Worm (Caenorhabditis elegans) whole organism, late embryonic: ENCODE data around the gene srlf-2.

ENCODE experiments used
- C38D4.7 ChIP-seq: fragments of 200-800 bp; sonication (Bioruptor generic); optimal IDR thresholded peaks from 2 replicates; lab custom pipeline; 2018; ENCODE audit warnings: mild to moderate bottlenecking, missing genetic modification characterization, moderate library complexity, missing compliant biosample characterization
- K09A11.1 ChIP-seq: sonication (generic microtip); optimal IDR thresholded peaks from 2 replicates; lab custom pipeline; 2017; ENCODE audit warnings: antibody characterized with exemption, mild to moderate bottlenecking, missing genetic modification characterization, missing compliant biosample characterization; ENCODE audit not compliant: insufficient read depth
- ceh-22 ChIP-seq: sonication (generic microtip); optimal IDR thresholded peaks from 2 replicates; lab custom pipeline; 2017; ENCODE audit warnings: missing biosample characterization, missing genetic modification characterization
- ceh-45 ChIP-seq: fragments of 200-800 bp; sonication (Bioruptor generic); IDR thresholded peaks from 2 replicates; pipeline ENCODE4 v1.3.6; 2022; ENCODE audit warnings: missing genetic modification reagents, missing genetic modification characterization, missing compliant biosample characterization
- ceh-48 ChIP-seq: sonication (generic microtip); optimal IDR thresholded peaks from 2 replicates; lab custom pipeline; 2016; ENCODE audit warnings: missing genetic modification characterization, inconsistent platforms, missing compliant biosample characterization
- ceh-6 ChIP-seq: fragments of 200-800 bp; sonication (Bioruptor generic); optimal IDR thresholded peaks from 2 replicates; lab custom pipeline; 2018; ENCODE audit warnings: mild to moderate bottlenecking, missing genetic modification characterization, missing compliant biosample characterization
- dve-1 ChIP-seq: sonication (generic microtip); optimal IDR thresholded peaks from 2 replicates; lab custom pipeline; 2017; ENCODE audit warnings: antibody characterized with exemption, mild to moderate bottlenecking, missing genetic modification characterization, missing compliant biosample characterization
- elt-2 ChIP-seq: sonication (generic microtip); optimal IDR thresholded peaks from 2 replicates; lab custom pipeline; 2016; ENCODE audit warnings: missing genetic modification reagents, missing genetic modification characterization, missing compliant biosample characterization
- elt-4 ChIP-seq: sonication (generic microtip); optimal IDR thresholded peaks from 2 replicates; lab custom pipeline; 2016; ENCODE audit warnings: missing genetic modification characterization, missing compliant biosample characterization
- eyg-1 ChIP-seq: sonication (generic microtip); optimal IDR thresholded peaks from 2 replicates; lab custom pipeline; 2016; ENCODE audit warnings: missing genotype, missing genetic modification characterization, missing compliant biosample characterization
- fax-1 ChIP-seq: sonication (generic microtip); optimal IDR thresholded peaks from 2 replicates; lab custom pipeline; 2016; ENCODE audit warnings: missing genotype, missing genetic modification characterization, missing compliant biosample characterization
- hlh-13 ChIP-seq: fragments of 200-800 bp; sonication (Bioruptor generic); optimal IDR thresholded peaks from 2 replicates; lab custom pipeline; 2018; ENCODE audit warnings: mild to moderate bottlenecking, missing genetic modification characterization, missing compliant biosample characterization
- hlh-15 ChIP-seq: sonication (generic microtip); optimal IDR thresholded peaks from 2 replicates; lab custom pipeline; 2016; ENCODE audit warnings: missing genetic modification characterization, missing compliant biosample characterization
- hlh-30 ChIP-seq: sonication (generic microtip); optimal IDR thresholded peaks from 2 replicates; lab custom pipeline; 2017; ENCODE audit warnings: antibody characterized with exemption, missing genetic modification characterization, missing compliant biosample characterization; ENCODE audit not compliant: insufficient read depth
- hlh-8 ChIP-seq: sonication (generic microtip); optimal IDR thresholded peaks from 2 replicates; lab custom pipeline; 2016; ENCODE audit warnings: missing genotype, missing genetic modification characterization, missing compliant biosample characterization
- mec-3 ChIP-seq: sonication (generic microtip); optimal IDR thresholded peaks from 2 replicates; lab custom pipeline; 2016; ENCODE audit warnings: borderline replicate concordance, missing genetic modification characterization, missing compliant biosample characterization
- pat-9 ChIP-seq: fragments of 200-800 bp; sonication (Bioruptor generic); optimal IDR thresholded peaks from 2 replicates; lab custom pipeline; 2018; ENCODE audit warnings: mild to moderate bottlenecking, missing genetic modification characterization, moderate library complexity, missing compliant biosample characterization
- pax-1 ChIP-seq: fragments of 150-350 bp; optimal IDR thresholded peaks from 2 replicates; lab custom pipeline; 2014; ENCODE audit warnings: missing biosample characterization, missing genetic modification characterization
- pha-4 ChIP-seq: fragments of 150-350 bp; optimal IDR thresholded peaks from 2 replicates; lab custom pipeline; 2018; ENCODE audit warnings: missing biosample characterization, missing genetic modification reagents, missing genetic modification characterization
- pqm-1 ChIP-seq: sonication (generic microtip); optimal IDR thresholded peaks from 2 replicates; lab custom pipeline; 2016; ENCODE audit warnings: missing genetic modification characterization, missing compliant biosample characterization
- sox-2 ChIP-seq: fragments of 200-800 bp; sonication (Bioruptor generic); IDR thresholded peaks from 2 replicates; pipeline ENCODE4 v1.3.6; 2022; ENCODE audit warnings: missing genetic modification reagents, missing genetic modification characterization, missing compliant biosample characterization
- sox-4 ChIP-seq: sonication (generic microtip); optimal IDR thresholded peaks from 2 replicates; lab custom pipeline; 2017; ENCODE audit warnings: mild to moderate bottlenecking, missing genetic modification characterization, inconsistent platforms, missing compliant biosample characterization
- syd-9 ChIP-seq: sonication (generic microtip); optimal IDR thresholded peaks from 2 replicates; lab custom pipeline; 2016; ENCODE audit warnings: mild to moderate bottlenecking, missing genetic modification characterization, moderate library complexity, missing compliant biosample characterization
- tbx-2 ChIP-seq: sonication (generic microtip); optimal IDR thresholded peaks from 2 replicates; lab custom pipeline; 2016; ENCODE audit warnings: missing genetic modification characterization, missing compliant biosample characterization
- tbx-7 ChIP-seq: sonication (generic microtip); optimal IDR thresholded peaks from 2 replicates; lab custom pipeline; 2016; ENCODE audit warnings: missing genotype, missing genetic modification characterization, missing compliant biosample characterization
- unc-42 ChIP-seq: sonication (generic microtip); optimal IDR thresholded peaks from 2 replicates; lab custom pipeline; 2016; ENCODE audit warnings: missing genotype, missing genetic modification characterization, missing compliant biosample characterization
- unc-86 ChIP-seq: sonication (generic microtip); optimal IDR thresholded peaks from 2 replicates; lab custom pipeline; 2016; ENCODE audit warnings: missing genetic modification characterization, missing compliant biosample characterization
- zip-5 ChIP-seq: sonication (generic microtip); optimal IDR thresholded peaks from 2 replicates; lab custom pipeline; 2016; ENCODE audit warnings: missing genetic modification characterization, missing compliant biosample characterization
- ztf-16 ChIP-seq: sonication (generic microtip); optimal IDR thresholded peaks from 2 replicates; lab custom pipeline; 2017; ENCODE audit warnings: missing genetic modification characterization, missing compliant biosample characterization

srlf-2 gene

DNA sequence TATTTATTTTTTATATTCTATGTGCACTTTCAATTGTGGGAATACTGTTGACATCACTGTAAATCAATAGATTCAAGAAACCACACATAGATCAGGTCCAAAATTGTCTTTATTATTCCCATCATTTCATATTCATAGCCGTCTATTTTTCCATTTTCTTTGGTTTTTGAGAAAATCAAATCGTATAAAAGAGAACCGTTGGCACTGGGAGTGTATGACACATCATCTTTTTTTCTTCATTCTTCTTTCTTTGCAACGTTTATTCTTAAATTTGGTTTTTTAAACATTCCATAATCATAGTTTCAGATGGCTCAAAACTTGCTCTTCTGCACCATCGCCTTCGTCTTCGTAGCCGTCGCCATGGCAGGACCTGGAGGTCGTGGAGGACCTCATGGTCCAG lies at the start of gene srlf-2:
TSS of gene srlf-2 (plus strand) at position 301 of the 400 bp plus-strand sequence.
- TF ChIP-seq mec-3 (tag; lab: Kevin White, UChicago) (no peak), unc-86 (tag; lab: Kevin White, UChicago) (no peak), tbx-2 (tag; lab: Kevin White, UChicago) (no peak), pat-9 (tag; lab: Kevin White, UChicago) (no peak), eyg-1 (tag; lab: Kevin White, UChicago) (no peak), pha-4 (tag; lab: Kevin White, UChicago) (no peak), sox-4 (tag; lab: Kevin White, UChicago) (no peak), fax-1 (tag; lab: Kevin White, UChicago) (no peak), ceh-6 (GFP tag; lab: Kevin White, UChicago) (no peak), hlh-15 (tag; lab: Kevin White, UChicago) (no peak), ceh-45 (no peak), ztf-16 (tag; lab: Kevin White, UChicago) (no peak), zip-5 (tag; lab: Kevin White, UChicago) (no peak)

DNA sequence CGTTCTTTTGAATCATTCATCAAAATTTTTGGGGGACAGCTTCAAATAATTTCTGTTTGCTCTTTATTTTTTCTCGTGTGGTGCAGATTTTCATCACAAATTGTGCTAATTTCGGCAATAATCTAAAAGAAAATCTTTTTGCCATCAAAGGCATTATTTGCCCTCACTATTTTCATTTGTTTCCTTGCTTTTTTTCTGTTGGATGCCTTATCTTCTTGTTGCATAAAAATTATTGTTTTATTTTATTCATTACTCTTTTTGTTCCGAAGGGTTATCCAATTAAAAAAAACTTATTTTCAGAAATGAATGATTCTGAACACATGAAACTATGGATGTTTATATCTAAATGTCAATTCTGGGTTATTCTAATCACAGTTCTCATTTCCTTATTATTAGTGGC lies 43.1 kb upstream of the srlf-2 start, which contains the start of gene T01B11.1:
TSS of gene T01B11.1 (plus strand) at position 301 of the 400 bp plus-strand sequence.
- TF ChIP-seq hlh-8 (no peak), C38D4.7 (GFP tag; lab: Kevin White, UChicago) (no peak), mec-3 (tag; lab: Kevin White, UChicago) (no peak), elt-2 (tag; lab: Kevin White, UChicago) (no peak), dve-1 (tag; lab: Kevin White, UChicago) (no peak), ceh-48 (tag; lab: Kevin White, UChicago) (no peak), hlh-13 (GFP tag; lab: Kevin White, UChicago) (no peak), pax-1 (tag; lab: Kevin White, UChicago) (no peak), tbx-7 (tag; lab: Kevin White, UChicago) (no peak), elt-4 (tag; lab: Kevin White, UChicago) (no peak), fax-1 (tag; lab: Kevin White, UChicago) (no peak)

DNA sequence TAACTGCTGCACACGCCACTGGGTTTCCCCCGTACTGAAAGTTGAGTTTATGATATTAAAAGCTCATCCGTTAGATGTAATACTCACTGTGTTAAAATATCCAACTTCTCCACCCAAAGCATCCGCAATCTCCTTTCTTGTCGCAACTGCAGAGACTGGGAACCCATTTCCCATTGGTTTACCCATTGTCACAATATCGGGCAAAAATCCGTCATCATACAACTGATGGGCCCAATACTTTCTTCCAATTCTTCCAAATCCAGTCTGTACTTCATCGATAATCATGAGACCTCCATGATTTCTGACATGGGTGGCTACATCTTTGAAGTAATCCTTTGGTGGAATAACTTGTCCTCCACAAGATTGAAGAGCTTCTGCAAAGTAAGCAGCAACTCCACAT lies 40.1 kb upstream of the srlf-2 start:
- TF ChIP-seq zip-5 (tag; lab: Kevin White, UChicago), result no peak
- no peak for TF ChIP-seq pqm-1 (tag; lab: Kevin White, UChicago)
- TF ChIP-seq, all 69 proteins: peak for 0

DNA sequence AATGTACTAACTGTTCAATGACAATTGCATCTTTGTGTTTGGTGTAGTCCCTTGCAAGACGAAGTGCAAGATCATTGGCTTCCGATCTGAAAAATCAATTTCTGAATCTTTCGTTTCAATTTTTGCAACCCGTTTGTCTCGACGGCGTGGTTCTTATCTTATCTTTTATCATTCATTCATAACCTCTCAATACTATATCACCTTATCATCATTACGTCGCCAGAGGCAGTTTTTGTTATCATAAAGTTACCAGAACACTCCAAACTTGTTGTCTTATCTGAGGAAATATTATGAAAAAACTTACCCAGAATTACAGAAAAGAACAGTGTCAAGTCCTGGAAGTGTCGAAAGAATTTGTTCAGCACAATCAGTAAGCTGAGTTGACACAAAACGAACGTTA lies 39.5 kb upstream of the srlf-2 start:
- TF ChIP-seq syd-9 (tag; lab: Kevin White, UChicago) (no peak), hlh-15 (tag; lab: Kevin White, UChicago) (no peak), ceh-22 (tag; lab: Kevin White, UChicago) (no peak), elt-2 (tag; lab: Kevin White, UChicago) (peak; percentile 99)

DNA sequence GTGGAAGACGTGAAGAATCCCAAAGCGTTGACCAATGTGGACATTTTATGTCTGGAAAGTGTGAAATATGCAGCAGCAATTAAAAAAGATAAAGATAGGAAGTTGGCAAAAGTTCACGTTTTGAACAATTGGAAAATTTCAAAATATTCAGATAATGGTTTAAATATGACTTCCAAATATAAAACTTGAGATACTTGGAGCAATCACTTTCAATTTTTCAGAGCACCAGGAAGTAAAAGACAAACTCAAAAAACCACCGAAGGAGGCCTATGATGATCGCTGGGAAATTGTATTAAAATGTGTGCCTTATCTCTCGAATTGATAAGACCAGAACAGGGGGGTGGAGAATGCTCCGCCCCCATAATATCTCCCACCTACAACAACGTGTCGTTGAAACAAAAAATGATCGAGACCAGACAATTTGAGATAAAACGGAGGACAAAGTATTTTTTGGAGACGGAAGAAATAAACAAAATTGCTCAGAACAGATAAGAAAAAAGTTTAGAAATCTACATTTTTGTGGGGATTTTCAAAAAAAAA lies 38.2 kb upstream of the srlf-2 start, which contains the start of gene eppl-1:
TSS of gene eppl-1 (minus strand) at position 51 of the 540 bp plus-strand sequence.
- TF ChIP-seq elt-2 (tag; lab: Kevin White, UChicago) (peak; percentile 37), tbx-7 (tag; lab: Kevin White, UChicago) (no peak), hlh-30 (tag; lab: Kevin White, UChicago) (no peak)

DNA sequence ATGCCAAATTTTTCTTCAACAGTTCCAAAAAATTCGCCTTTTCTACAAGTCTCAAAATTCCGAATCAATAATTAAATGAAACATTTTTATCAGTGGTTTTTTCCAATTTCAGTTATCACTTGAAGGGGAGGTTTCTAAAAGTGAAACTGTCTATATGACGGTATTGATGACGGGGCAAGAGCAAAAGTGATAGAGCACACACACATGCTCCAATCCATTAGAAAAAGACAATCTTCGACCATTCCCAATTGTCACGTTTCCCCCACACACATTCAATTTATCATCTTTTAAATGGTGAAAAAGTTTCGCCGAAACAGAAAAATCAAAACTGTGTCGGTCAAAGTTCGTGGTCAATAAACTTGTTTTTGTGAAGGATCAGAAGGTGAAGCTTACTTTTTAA lies 36.8 kb upstream of the srlf-2 start:
- no peak for TF ChIP-seq sox-2
- no peak for TF ChIP-seq hlh-15 (tag; lab: Kevin White, UChicago)
- no peak for TF ChIP-seq unc-42 (tag; lab: Kevin White, UChicago)
- TF ChIP-seq K09A11.1 (tag; lab: Kevin White, UChicago), result no peak
- TF ChIP-seq, all 69 proteins: peak for 0
